Worm (Caenorhabditis elegans) whole organism, L3 larva: ENCODE results near the gene srbc-45.

Experiments
- elt-1 ChIP-seq: fragments of 150-350 bp; optimal IDR thresholded peaks from 2 replicates; lab custom pipeline; 2014; ENCODE audit warnings: missing biosample characterization, missing genetic modification characterization
- nhr-237 ChIP-seq: fragments of 150-350 bp; optimal IDR thresholded peaks from 2 replicates; lab custom pipeline; 2014; ENCODE audit warnings: missing biosample characterization, missing genetic modification characterization
- sea-2 ChIP-seq: fragments of 150-350 bp; sonication (generic microtip); optimal IDR thresholded peaks from 4 replicates; lab custom pipeline; 2014; ENCODE audit warnings: missing biosample characterization, missing genetic modification reagents, missing genetic modification characterization
- ztf-11 ChIP-seq: fragments of 150-350 bp; optimal IDR thresholded peaks from 2 replicates; lab custom pipeline; 2014; ENCODE audit warnings: missing biosample characterization, missing genetic modification characterization

- TF ChIP-seq nhr-237 (no peak), elt-1 (tag; lab: Kevin White, UChicago) (no peak), sea-2 (GFP tag; lab: Kevin White, UChicago) (no peak), ztf-11 (tag; lab: Kevin White, UChicago) (no peak)
Observed at ce11 chrV:12792752-12793151, 10.6 kb upstream of the srbc-45 start, which contains the start of gene ugt-5.
